Fruit fly (Drosophila melanogaster): ENCODE measurements around the gene CG8892.

DNA sequence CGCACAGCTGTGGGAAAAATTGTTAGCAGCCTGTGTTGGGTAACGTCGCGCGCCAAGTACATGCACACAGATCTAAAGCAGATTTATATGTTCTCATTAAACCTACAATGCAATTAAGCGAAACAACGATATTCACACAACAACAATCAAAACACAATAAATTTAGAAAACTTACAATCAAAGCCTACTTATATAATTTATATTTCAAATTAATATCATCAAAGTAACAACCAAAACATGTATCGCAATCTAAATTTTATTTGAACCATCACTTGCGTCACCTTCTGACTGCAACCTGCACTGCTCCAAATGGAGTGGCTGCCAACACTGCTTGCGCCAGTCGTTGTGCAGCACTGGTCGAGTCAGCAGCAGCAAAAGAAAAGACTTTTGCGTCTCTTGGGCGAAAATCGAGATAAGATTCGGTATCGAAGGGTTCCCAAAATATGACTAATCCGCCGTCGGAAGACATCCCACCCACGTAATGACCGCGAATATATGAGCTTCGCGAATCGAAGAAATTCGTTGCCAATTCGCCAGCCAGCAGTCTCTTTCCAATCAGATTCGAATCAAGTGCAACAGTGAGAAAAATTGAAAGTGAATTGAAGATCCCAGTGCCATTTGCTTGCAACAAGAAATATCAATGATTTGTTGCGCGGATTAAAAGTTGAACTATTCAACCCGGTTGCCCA lies at the start of gene CG8892, which contains the start of gene CG34126:
- TF ChIP-seq CG8478 (optimal IDR thresholded peaks at IDR 0.05) (no peak), CTCF (optimal IDR thresholded peaks at IDR 0.05) (no peak)

All from S2 (cell line).